Worm (Caenorhabditis elegans) whole organism, young adult: ENCODE measurements around the gene fbxa-13.

Source experiments
- F23B12.7 ChIP-seq: sonication (generic microtip); optimal IDR thresholded peaks from 2 replicates; lab custom pipeline; 2017; ENCODE audit warnings: missing genetic modification characterization, mild to moderate bottlenecking, missing compliant biosample characterization, antibody characterized with exemption, moderate library complexity; ENCODE audit not compliant: insufficient read depth
- Y79H2A.3 ChIP-seq: fragments of 200-800 bp; sonication (Bioruptor generic); conservative IDR thresholded peaks from 2 replicates; pipeline ENCODE4 v1.3.6; 2022; ENCODE audit warnings: missing genetic modification reagents, missing genetic modification characterization, missing compliant biosample characterization
- ceh-58 ChIP-seq: fragments of 200-800 bp; sonication (Bioruptor generic); IDR thresholded peaks from 2 replicates; pipeline ENCODE4 v1.3.6; 2022; ENCODE audit warnings: missing genetic modification characterization, missing compliant biosample characterization
- chd-7 ChIP-seq: sonication (generic microtip); optimal IDR thresholded peaks from 2 replicates; lab custom pipeline; 2016; ENCODE audit warnings: mild to moderate bottlenecking, missing genetic modification characterization, moderate library complexity, missing compliant biosample characterization
- dpl-1 ChIP-seq: fragments of 150-350 bp; optimal IDR thresholded peaks from 2 replicates; lab custom pipeline; 2014; ENCODE audit warnings: missing biosample characterization, missing genetic modification reagents, missing genetic modification characterization
- hlh-12 ChIP-seq: sonication (generic microtip); optimal IDR thresholded peaks from 2 replicates; lab custom pipeline; 2016; ENCODE audit warnings: missing genetic modification characterization, missing compliant biosample characterization
- hlh-26 ChIP-seq: fragments of 200-800 bp; sonication (Bioruptor generic); conservative IDR thresholded peaks from 2 replicates; pipeline ENCODE4 v1.3.6; 2022; ENCODE audit warnings: missing genetic modification reagents, missing genetic modification characterization, missing compliant biosample characterization
- madf-10 ChIP-seq: sonication (generic microtip); optimal IDR thresholded peaks from 2 replicates; lab custom pipeline; 2016; ENCODE audit warnings: mild to moderate bottlenecking, missing genetic modification characterization, missing compliant biosample characterization
- nfyb-1 ChIP-seq: fragments of 200-800 bp; sonication (Bioruptor generic); IDR thresholded peaks from 2 replicates; pipeline ENCODE4 v1.3.6; 2022; ENCODE audit warnings: missing genetic modification reagents, missing genetic modification characterization, missing compliant biosample characterization
- rpc-1 ChIP-seq, 2 experiments: fragments of 150-350 bp in 1 of 2; sonication (generic microtip) in 1 of 2; optimal IDR thresholded peaks; 2 replicates each; lab custom pipeline; 2014 to 2018; ENCODE audit warnings: missing biosample characterization in 1 of 2, missing genetic modification characterization in 1 of 2, missing genetic modification reagents in 1 of 2, missing genotype in 1 of 2
- sptf-2 ChIP-seq: fragments of 200-800 bp; sonication (Bioruptor generic); optimal IDR thresholded peaks from 2 replicates; lab custom pipeline; 2018; ENCODE audit warnings: mild to moderate bottlenecking, missing genetic modification characterization, missing compliant biosample characterization

DNA sequence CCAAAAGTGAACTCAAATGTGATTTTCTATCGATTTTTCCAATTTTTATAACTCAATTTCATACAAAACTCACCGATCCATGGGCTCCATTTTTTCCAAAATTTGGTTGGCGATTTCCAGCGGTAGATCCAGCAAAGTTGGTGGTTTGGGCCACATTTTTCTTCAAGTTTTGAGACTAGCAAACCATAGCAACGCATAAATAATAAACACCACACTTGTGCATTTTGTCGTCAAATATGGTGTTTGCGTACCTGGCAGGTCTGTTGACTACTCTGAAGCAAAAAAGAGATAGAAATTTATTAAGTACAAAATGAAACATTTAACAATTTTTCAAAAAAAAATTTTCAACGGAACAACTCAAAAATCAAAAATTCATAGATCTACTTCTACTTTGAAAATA is 368 bp downstream of the fbxa-13 start:
- TF ChIP-seq dpl-1 (no peak), hlh-26 (GFP tag; lab: Robert Waterston, UW) (no peak), rpc-1 (optimal IDR thresholded peaks at IDR 0.05; lab: Kevin White, UChicago) (no peak), rpc-1 (tag; optimal IDR thresholded peaks at IDR 0.05; lab: Kevin White, UChicago) (no peak), F23B12.7 (tag; lab: Kevin White, UChicago) (no peak), ceh-58 (GFP tag; lab: Robert Waterston, UW) (no peak), madf-10 (no peak), nfyb-1 (no peak), Y79H2A.3 (GFP tag; lab: Robert Waterston, UW) (no peak), sptf-2 (GFP tag; lab: Kevin White, UChicago) (no peak), chd-7 (tag; lab: Kevin White, UChicago) (no peak), hlh-12 (tag; lab: Kevin White, UChicago) (no peak)
